Worm (Caenorhabditis elegans): ENCODE data around the gene rcs-1.

rcs-1 gene

DNA sequence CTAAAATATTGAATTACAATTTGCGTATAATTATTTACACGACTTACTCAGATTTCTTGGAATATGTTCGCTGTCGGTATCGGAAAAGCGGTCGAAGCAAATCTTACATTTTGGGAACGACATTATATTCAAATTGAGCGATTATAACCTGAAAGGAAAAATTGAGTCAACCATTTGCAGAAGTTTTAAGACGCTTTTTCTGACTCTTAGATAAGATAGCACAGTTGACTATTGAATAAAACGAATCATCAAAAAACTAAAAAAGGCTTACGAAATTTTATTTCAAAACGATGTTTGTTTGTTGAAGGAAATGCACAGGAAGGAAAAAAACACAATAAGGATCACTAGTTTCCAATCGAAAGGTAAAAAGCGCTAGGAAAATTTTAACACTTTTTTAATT is at the start of gene rcs-1:
Gene rcs-1 (minus strand): TSS at position 176 of the 400 bp plus-strand sequence.
- TF ChIP-seq ceh-13 (GFP tag; optimal IDR thresholded peaks at IDR 0.05): no peak
- TF ChIP-seq F13C5.2 (tag; optimal IDR thresholded peaks at IDR 0.05): no peak
- no peak for TF ChIP-seq ets-7 (tag; optimal IDR thresholded peaks at IDR 0.05)

DNA sequence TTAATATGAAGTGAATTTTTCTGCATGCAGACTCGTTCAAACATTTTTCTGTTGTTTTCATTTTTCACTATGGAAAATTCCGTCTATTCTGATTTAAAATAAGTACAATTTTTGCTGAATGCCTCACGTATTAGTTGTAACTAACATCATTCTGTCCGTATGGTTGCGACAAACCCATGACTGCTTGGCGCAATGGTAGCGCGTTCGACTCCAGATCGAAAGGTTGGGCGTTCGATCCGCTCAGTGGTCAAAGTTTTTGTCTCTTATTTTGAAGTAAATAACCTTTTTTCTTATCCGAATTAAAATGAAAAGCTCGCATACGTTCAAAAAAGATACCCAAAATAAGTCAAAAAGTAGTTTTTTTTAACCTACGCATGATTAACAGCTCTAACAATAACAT is 48.8 kb upstream of the rcs-1 start:
- TF ChIP-seq sea-1 (GFP tag; conservative IDR thresholded peaks at IDR 0.05): no peak
- no peak for TF ChIP-seq hmbx-1 (tag; optimal IDR thresholded peaks at IDR 0.05)
- TF ChIP-seq ceh-36 (tag; optimal IDR thresholded peaks at IDR 0.05): no peak
- TF ChIP-seq ceh-13 (GFP tag; optimal IDR thresholded peaks at IDR 0.05): no peak

DNA sequence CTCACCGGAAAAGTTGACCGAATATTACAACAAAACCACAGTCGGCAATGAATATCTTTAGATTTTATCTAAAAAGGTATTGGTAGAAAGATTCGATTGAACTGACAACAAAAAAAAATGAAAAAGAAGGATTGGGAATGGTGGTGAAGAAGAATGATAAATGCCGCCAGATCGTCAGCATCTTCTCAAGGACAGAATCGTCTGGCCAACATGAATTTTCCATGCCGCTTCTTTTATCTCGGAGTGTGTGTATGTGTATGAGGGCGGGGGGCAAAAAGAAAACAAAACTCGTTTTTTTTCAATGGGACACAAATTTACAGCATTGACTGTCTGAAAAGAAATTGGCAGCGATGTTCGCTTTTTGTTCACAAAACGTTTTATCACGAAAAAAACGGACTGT is 47.5 kb upstream of the rcs-1 start:
- TF ChIP-seq ama-1 (optimal IDR thresholded peaks at IDR 0.05) (no peak), aly-1 (tag; optimal IDR thresholded peaks at IDR 0.05) (no peak), flt-1 (GFP tag; IDR thresholded peaks at IDR 0.05) (no peak), hmg-4 (GFP tag; optimal IDR thresholded peaks at IDR 0.05) (no peak), tbx-37 (GFP tag; conservative IDR thresholded peaks at IDR 0.05) (no peak), F13C5.2 (tag; optimal IDR thresholded peaks at IDR 0.05) (no peak), B0310.2 (tag; optimal IDR thresholded peaks at IDR 0.05) (no peak), pes-1 (GFP tag; IDR thresholded peaks at IDR 0.05) (no peak), hmbx-1 (tag; optimal IDR thresholded peaks at IDR 0.05) (no peak), tbx-11 (GFP tag; IDR thresholded peaks at IDR 0.05) (no peak), scrt-1 (GFP tag; IDR thresholded peaks at IDR 0.05) (no peak), ceh-36 (tag; optimal IDR thresholded peaks at IDR 0.05) (no peak), ets-7 (tag; optimal IDR thresholded peaks at IDR 0.05) (no peak), tra-4 (tag; optimal IDR thresholded peaks at IDR 0.05) (no peak), sea-1 (GFP tag; conservative IDR thresholded peaks at IDR 0.05) (no peak)

DNA sequence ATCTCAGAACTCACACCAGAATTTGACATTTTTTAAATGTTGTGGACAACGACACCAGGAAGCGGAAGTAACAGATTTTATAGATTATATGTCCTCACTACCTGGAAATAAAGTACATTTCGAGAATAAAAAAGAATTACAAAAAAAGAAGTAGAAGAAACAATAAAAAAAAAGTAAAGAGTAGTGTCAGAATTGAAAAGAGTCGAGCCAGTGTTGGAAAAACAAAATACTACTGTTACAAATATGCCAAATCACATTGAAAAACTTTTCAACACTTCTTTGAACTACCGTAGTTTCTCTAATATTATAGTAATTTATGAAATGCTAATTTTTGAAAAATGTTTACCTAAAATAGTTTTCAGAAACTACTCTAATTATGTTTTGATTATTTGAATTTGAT is 46.4 kb upstream of the rcs-1 start, which contains the start of gene C06E2.1:
Gene C06E2.1 (minus strand): TSS at position 101 of the 400 bp plus-strand sequence.
- no peak for TF ChIP-seq ceh-36 (tag; optimal IDR thresholded peaks at IDR 0.05)
- TF ChIP-seq flt-1 (GFP tag; IDR thresholded peaks at IDR 0.05): no peak
- TF ChIP-seq F13C5.2 (tag; optimal IDR thresholded peaks at IDR 0.05): no peak
- TF ChIP-seq hnd-1 (tag; optimal IDR thresholded peaks at IDR 0.05): no peak
- TF ChIP-seq hmg-4 (GFP tag; optimal IDR thresholded peaks at IDR 0.05): no peak
- no peak for TF ChIP-seq sea-1 (GFP tag; conservative IDR thresholded peaks at IDR 0.05)
- no peak for TF ChIP-seq tbx-11 (GFP tag; IDR thresholded peaks at IDR 0.05)
- TF ChIP-seq tbx-37 (GFP tag; conservative IDR thresholded peaks at IDR 0.05): no peak
- no peak for TF ChIP-seq ets-7 (tag; optimal IDR thresholded peaks at IDR 0.05)
- no peak for TF ChIP-seq B0310.2 (tag; optimal IDR thresholded peaks at IDR 0.05)
- TF ChIP-seq pes-1 (GFP tag; IDR thresholded peaks at IDR 0.05): no peak
- TF ChIP-seq ama-1 (optimal IDR thresholded peaks at IDR 0.05): no peak
- TF ChIP-seq hmbx-1 (tag; optimal IDR thresholded peaks at IDR 0.05): no peak
- TF ChIP-seq scrt-1 (GFP tag; IDR thresholded peaks at IDR 0.05): no peak

DNA sequence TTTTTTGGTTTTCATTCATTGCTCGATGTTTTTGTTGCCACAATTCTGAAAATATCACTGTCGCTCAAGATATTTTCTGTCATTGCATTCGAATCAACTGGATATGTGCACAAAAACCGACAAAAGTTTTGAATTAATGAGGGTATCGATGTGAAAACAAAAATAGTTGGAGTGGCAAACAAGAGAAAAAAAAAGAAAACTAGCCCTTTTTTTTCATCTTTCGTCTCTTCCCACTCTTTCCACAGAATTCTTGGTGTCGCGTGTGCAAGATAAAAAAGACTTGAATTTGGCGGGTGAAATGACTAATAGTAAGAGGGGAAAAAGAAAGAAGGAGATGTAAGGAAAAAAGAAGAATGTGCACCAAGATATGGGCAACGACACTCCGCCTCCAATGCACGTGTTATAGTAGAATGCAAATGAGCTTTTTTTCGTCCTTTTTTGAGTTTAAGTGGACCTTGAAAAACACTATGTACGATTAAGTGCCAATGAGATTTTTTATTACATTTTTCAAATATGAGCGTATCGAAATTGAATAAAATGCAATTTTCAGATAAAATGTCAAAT is 40.9 kb upstream of the rcs-1 start, which contains the start of the genes ubc-22 and ubc-21:
Gene ubc-22 (minus strand): TSS at position 51 of the 564 bp plus-strand sequence.
Gene ubc-21 (plus strand): TSS at position 514 of the 564 bp plus-strand sequence.
- TF ChIP-seq pes-1 (GFP tag; IDR thresholded peaks at IDR 0.05) (no peak), ceh-13 (GFP tag; optimal IDR thresholded peaks at IDR 0.05) (no peak), scrt-1 (GFP tag; IDR thresholded peaks at IDR 0.05) (no peak), B0310.2 (tag; optimal IDR thresholded peaks at IDR 0.05) (no peak), ceh-36 (tag; optimal IDR thresholded peaks at IDR 0.05) (no peak), sea-1 (GFP tag; conservative IDR thresholded peaks at IDR 0.05) (no peak), hnd-1 (tag; optimal IDR thresholded peaks at IDR 0.05) (no peak), ets-7 (tag; optimal IDR thresholded peaks at IDR 0.05) (no peak), tbx-37 (GFP tag; conservative IDR thresholded peaks at IDR 0.05) (no peak), flt-1 (GFP tag; IDR thresholded peaks at IDR 0.05) (no peak), tbx-11 (GFP tag; IDR thresholded peaks at IDR 0.05) (no peak), F13C5.2 (tag; optimal IDR thresholded peaks at IDR 0.05) (no peak), hmg-4 (GFP tag; optimal IDR thresholded peaks at IDR 0.05) (no peak), ama-1 (optimal IDR thresholded peaks at IDR 0.05) (no peak), aly-1 (tag; optimal IDR thresholded peaks at IDR 0.05) (no peak), hmbx-1 (tag; optimal IDR thresholded peaks at IDR 0.05) (no peak), tra-4 (tag; optimal IDR thresholded peaks at IDR 0.05) (no peak)

DNA sequence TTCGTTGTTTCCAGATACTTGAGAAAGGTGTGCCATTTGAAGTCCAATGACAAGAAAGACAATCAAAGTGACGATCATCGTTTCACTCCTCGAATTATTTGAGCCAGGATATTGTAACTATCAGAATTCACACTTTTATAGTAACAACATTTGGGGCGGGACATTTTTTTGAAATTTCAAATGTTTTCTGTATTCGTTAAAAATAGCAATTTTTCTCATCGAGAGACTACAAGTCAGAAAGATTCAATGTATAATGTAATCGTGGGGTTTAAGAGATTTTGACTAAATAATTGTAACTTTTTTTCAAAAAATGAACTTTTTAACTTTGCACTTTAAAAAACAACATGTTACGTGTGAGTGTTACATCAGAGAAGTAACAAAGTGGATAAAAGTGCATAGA is 38.2 kb upstream of the rcs-1 start, which contains the start of gene ins-9:
Gene ins-9 (minus strand): TSS at position 101 of the 400 bp plus-strand sequence.
- no peak for TF ChIP-seq tbx-11 (GFP tag; IDR thresholded peaks at IDR 0.05)
- no peak for TF ChIP-seq pes-1 (GFP tag; IDR thresholded peaks at IDR 0.05)
- no peak for TF ChIP-seq tbx-37 (GFP tag; conservative IDR thresholded peaks at IDR 0.05)
- no peak for TF ChIP-seq B0310.2 (tag; optimal IDR thresholded peaks at IDR 0.05)
- no peak for TF ChIP-seq sea-1 (GFP tag; conservative IDR thresholded peaks at IDR 0.05)
- TF ChIP-seq F13C5.2 (tag; optimal IDR thresholded peaks at IDR 0.05): no peak
- TF ChIP-seq scrt-1 (GFP tag; IDR thresholded peaks at IDR 0.05): no peak
- TF ChIP-seq hnd-1 (tag; optimal IDR thresholded peaks at IDR 0.05): no peak
- no peak for TF ChIP-seq tra-4 (tag; optimal IDR thresholded peaks at IDR 0.05)
- TF ChIP-seq aly-1 (tag; optimal IDR thresholded peaks at IDR 0.05): no peak
- no peak for TF ChIP-seq hmg-4 (GFP tag; optimal IDR thresholded peaks at IDR 0.05)
- TF ChIP-seq flt-1 (GFP tag; IDR thresholded peaks at IDR 0.05): no peak
- no peak for TF ChIP-seq hmbx-1 (tag; optimal IDR thresholded peaks at IDR 0.05)
- no peak for TF ChIP-seq ama-1 (optimal IDR thresholded peaks at IDR 0.05)
- no peak for TF ChIP-seq ceh-36 (tag; optimal IDR thresholded peaks at IDR 0.05)
- TF ChIP-seq ceh-13 (GFP tag; optimal IDR thresholded peaks at IDR 0.05): no peak
- TF ChIP-seq ets-7 (tag; optimal IDR thresholded peaks at IDR 0.05): no peak

DNA sequence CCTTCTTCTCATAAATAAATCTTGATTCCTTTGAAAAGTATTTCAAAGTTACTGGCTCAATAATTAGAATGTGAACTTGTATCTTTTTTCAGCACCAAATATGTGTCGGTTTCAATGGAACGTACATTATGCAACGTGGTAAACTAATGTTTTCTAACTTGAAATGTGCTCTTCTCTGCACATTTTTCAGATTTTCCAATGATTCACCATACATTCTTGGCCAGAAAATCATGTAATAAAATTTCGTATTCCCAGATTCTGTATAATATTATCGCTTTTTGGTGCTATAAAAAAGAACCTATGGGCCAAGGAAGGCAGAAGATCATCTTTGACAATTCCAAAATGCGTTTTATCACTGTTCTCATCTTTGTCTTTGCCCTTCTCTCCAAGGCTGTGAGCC is 32.6 kb upstream of the rcs-1 start, which contains the start of gene C06E2.9:
Gene C06E2.9 (plus strand): TSS at position 301 of the 400 bp plus-strand sequence.
- TF ChIP-seq hmbx-1 (tag; optimal IDR thresholded peaks at IDR 0.05): no peak
- TF ChIP-seq flt-1 (GFP tag; IDR thresholded peaks at IDR 0.05): no peak
- no peak for TF ChIP-seq pes-1 (GFP tag; IDR thresholded peaks at IDR 0.05)
- TF ChIP-seq aly-1 (tag; optimal IDR thresholded peaks at IDR 0.05): no peak
- no peak for TF ChIP-seq F13C5.2 (tag; optimal IDR thresholded peaks at IDR 0.05)
- no peak for TF ChIP-seq sea-1 (GFP tag; conservative IDR thresholded peaks at IDR 0.05)
- no peak for TF ChIP-seq ceh-36 (tag; optimal IDR thresholded peaks at IDR 0.05)
- no peak for TF ChIP-seq tbx-37 (GFP tag; conservative IDR thresholded peaks at IDR 0.05)
- no peak for TF ChIP-seq hmg-4 (GFP tag; optimal IDR thresholded peaks at IDR 0.05)
- no peak for TF ChIP-seq hnd-1 (tag; optimal IDR thresholded peaks at IDR 0.05)
- no peak for TF ChIP-seq scrt-1 (GFP tag; IDR thresholded peaks at IDR 0.05)
- TF ChIP-seq tra-4 (tag; optimal IDR thresholded peaks at IDR 0.05): no peak
- no peak for TF ChIP-seq B0310.2 (tag; optimal IDR thresholded peaks at IDR 0.05)
- no peak for TF ChIP-seq tbx-11 (GFP tag; IDR thresholded peaks at IDR 0.05)
- TF ChIP-seq ets-7 (tag; optimal IDR thresholded peaks at IDR 0.05): no peak
- no peak for TF ChIP-seq ceh-13 (GFP tag; optimal IDR thresholded peaks at IDR 0.05)
- no peak for TF ChIP-seq ama-1 (optimal IDR thresholded peaks at IDR 0.05)

All from whole organism, early embryonic.